Fruit fly (Drosophila melanogaster): ENCODE data around the gene CG14384.
A peak's percentile ranks its signal among the peaks of the same experiment; 100 is the strongest.

Gene CG14384

dm6 chr3R:12982167-12982981 is 14.9 kb upstream of the CG14384 start (continued):
- TF ChIP-seq achi (GFP tag; optimal IDR thresholded peaks at IDR 0.05) (peak; percentile 61), lz (GFP tag; optimal IDR thresholded peaks at IDR 0.05) (peak; percentile 44), Lpt (GFP tag; optimal IDR thresholded peaks at IDR 0.05) (peak; percentile 55), CG9139 (GFP tag; optimal IDR thresholded peaks at IDR 0.05) (no peak), CG6854 (GFP tag; optimal IDR thresholded peaks at IDR 0.05) (no peak), OdsH (GFP tag; optimal IDR thresholded peaks at IDR 0.05) (peak; percentile 63), Sox14 (GFP tag; optimal IDR thresholded peaks at IDR 0.05) (peak; percentile 30), CG7368 (GFP tag; optimal IDR thresholded peaks at IDR 0.05) (no peak), topi (GFP tag; optimal IDR thresholded peaks at IDR 0.05) (peak; percentile 65), Eip78C (GFP tag) (peak; percentile 93)

DNA sequence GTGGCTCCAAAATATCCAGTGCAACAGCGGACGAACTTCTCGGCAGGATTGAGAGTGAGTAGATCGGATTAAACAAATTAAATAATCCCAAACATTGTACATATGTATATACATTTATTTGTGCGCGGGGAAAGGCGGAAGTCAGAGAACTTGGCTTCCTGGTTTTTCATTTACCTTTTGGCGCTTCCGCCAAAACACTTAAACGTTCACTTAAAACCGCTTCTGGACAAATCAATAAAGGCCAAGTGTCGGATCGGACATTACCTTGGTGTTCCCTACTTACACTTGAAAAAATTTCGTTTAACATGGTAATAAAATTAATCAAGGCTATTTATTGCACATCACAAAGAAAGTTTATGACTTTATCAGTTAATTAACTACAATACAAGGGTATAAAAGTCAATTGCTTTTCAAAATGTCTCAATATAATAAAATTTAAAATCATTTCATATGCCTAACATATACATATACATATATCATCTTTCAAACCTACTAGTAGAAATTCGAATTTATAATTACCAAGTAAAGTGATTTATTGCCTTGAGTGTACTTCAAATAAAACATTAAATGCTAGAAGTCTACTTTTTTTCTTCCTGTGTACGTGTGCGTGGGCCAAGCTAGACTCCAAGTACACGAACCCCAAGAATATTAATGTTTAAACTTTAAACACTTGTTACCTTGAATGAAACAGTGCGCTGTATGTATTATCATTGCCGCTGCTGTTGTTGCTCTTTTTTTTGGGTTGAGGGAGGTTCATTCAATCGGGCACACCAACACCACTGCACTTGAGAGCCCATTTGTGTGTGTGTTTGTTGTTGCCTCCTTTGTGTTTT is 14.0 kb upstream of the CG14384 start:
- TF ChIP-seq acj6 (GFP tag; optimal IDR thresholded peaks at IDR 0.05) (peak; percentile 72), net (GFP tag; optimal IDR thresholded peaks at IDR 0.05) (peak; percentile 81), vri (GFP tag; optimal IDR thresholded peaks at IDR 0.05) (no peak), CG3032 (tag; optimal IDR thresholded peaks at IDR 0.05) (peak; percentile 79), CG32006 (GFP tag; optimal IDR thresholded peaks at IDR 0.05) (peak; percentile 80), Eip75B (GFP tag; optimal IDR thresholded peaks at IDR 0.05) (peak; percentile 81), ss (GFP tag; optimal IDR thresholded peaks at IDR 0.05) (peak; percentile 55 to 76), svp (GFP tag) (peak; percentile 89), CG8119 (GFP tag; IDR thresholded peaks at IDR 0.05) (peak; percentile 78), achi (GFP tag; optimal IDR thresholded peaks at IDR 0.05) (peak; percentile 68), fkh (GFP tag; optimal IDR thresholded peaks at IDR 0.05) (no peak), Sox14 (GFP tag; optimal IDR thresholded peaks at IDR 0.05) (peak; percentile 22), CG6163 (GFP tag; IDR thresholded peaks at IDR 0.05) (peak; percentile 62), Smox (GFP tag; optimal IDR thresholded peaks at IDR 0.05) (peak; percentile 74), CG6854 (GFP tag; optimal IDR thresholded peaks at IDR 0.05) (no peak), CG31627 (GFP tag; optimal IDR thresholded peaks at IDR 0.05) (peak; percentile 73), Hr38 (GFP tag; optimal IDR thresholded peaks at IDR 0.05) (no peak), CG4318 (GFP tag; optimal IDR thresholded peaks at IDR 0.05) (peak; percentile 72), CG11762 (GFP tag; optimal IDR thresholded peaks at IDR 0.05; ENCODE audit: insufficient read depth) (peak; percentile 76), CG9139 (GFP tag; optimal IDR thresholded peaks at IDR 0.05) (peak; percentile 21), CG8319 (GFP tag; optimal IDR thresholded peaks at IDR 0.05) (peak; percentile 59), CG34406 (GFP tag; optimal IDR thresholded peaks at IDR 0.05) (peak; percentile 76), salr (GFP tag; optimal IDR thresholded peaks at IDR 0.05) (peak; percentile 18 to 67), CG11294 (GFP tag; IDR thresholded peaks at IDR 0.05) (0 out of 2 replicates have a peak, but pooled peaks have one; percentile 67), Ets96B (tag; optimal IDR thresholded peaks at IDR 0.05) (peak; percentile 76), Sox102F (GFP tag; optimal IDR thresholded peaks at IDR 0.05) (peak; percentile 68), Ets21C (GFP tag; optimal IDR thresholded peaks at IDR 0.05) (peak; percentile 45), topi (GFP tag; optimal IDR thresholded peaks at IDR 0.05) (peak; percentile 73), CG1621 (tag; optimal IDR thresholded peaks at IDR 0.05) (peak; percentile 57), CG6276 (GFP tag; optimal IDR thresholded peaks at IDR 0.05) (peak; percentile 70), CG15336 (GFP tag; IDR thresholded peaks at IDR 0.05) (peak; percentile 79), CG16779 (tag; optimal IDR thresholded peaks at IDR 0.05) (peak; percentile 45), CG7368 (GFP tag; optimal IDR thresholded peaks at IDR 0.05) (peak; percentile 60), Sox15 (GFP tag; optimal IDR thresholded peaks at IDR 0.05) (peak; percentile 56), pdm3 (GFP tag; optimal IDR thresholded peaks at IDR 0.05) (peak; percentile 67), Gug (GFP tag; IDR thresholded peaks at IDR 0.05) (peak; percentile 64; the same call in 1 of the 2 replicates), Eip93F (GFP tag; optimal IDR thresholded peaks at IDR 0.05) (no peak), spab (GFP tag; optimal IDR thresholded peaks at IDR 0.05) (peak; percentile 78), dac (GFP tag; optimal IDR thresholded peaks at IDR 0.05) (peak; percentile 53), CG6792 (GFP tag; optimal IDR thresholded peaks at IDR 0.05) (peak; percentile 76), CG10631 (GFP tag; optimal IDR thresholded peaks at IDR 0.05) (peak; percentile 67), fd85E (GFP tag; optimal IDR thresholded peaks at IDR 0.05) (no peak)
